Worm (Caenorhabditis elegans) whole organism, young adult: ENCODE measurements around the gene F20D6.9.

Experiments
- lag-1 ChIP-seq: fragments of 200-800 bp; sonication (Bioruptor generic); IDR thresholded peaks from 2 replicates; pipeline ENCODE4 v1.3.6; 2022; ENCODE audit warnings: missing genetic modification reagents, missing genetic modification characterization, missing compliant biosample characterization
- mcd-1 ChIP-seq: fragments of 200-800 bp; sonication (Bioruptor generic); IDR thresholded peaks from 2 replicates; pipeline ENCODE4 v1.3.6; 2022; ENCODE audit warnings: missing genetic modification reagents, missing genetic modification characterization, missing compliant biosample characterization
- nfya-2 ChIP-seq: fragments of 200-800 bp; sonication (Bioruptor generic); IDR thresholded peaks from 2 replicates; pipeline ENCODE4 v1.3.6; 2022; ENCODE audit warnings: missing genetic modification reagents, missing genetic modification characterization, missing compliant biosample characterization

DNA sequence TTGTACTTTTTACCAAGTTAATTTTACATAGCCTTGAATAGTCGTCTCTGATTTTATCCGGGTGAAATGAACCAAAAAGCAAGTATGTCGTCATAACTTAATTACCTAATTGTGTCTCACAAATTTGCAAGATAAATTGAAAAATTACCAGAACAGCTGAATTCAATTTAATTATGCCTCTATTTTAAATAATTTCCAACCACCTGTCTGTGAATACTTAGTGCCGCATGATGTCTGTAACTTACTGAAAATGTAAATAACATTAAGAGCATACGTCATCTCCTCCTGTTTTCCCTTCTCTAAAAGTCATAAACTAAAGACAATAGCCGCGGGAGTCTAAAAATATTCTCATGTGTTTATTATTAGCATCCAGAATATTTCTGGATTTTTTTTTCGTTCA is 6.9 kb downstream of the F20D6.9 start:
- TF ChIP-seq nfya-2 (GFP tag; lab: Robert Waterston, UW) (no peak), lag-1 (GFP tag; lab: Robert Waterston, UW) (no peak), mcd-1 (GFP tag; lab: Robert Waterston, UW) (no peak)
